Comparison of ENCODE assay signal across 1 fruit fly cellular context in the genomic region with DNA sequence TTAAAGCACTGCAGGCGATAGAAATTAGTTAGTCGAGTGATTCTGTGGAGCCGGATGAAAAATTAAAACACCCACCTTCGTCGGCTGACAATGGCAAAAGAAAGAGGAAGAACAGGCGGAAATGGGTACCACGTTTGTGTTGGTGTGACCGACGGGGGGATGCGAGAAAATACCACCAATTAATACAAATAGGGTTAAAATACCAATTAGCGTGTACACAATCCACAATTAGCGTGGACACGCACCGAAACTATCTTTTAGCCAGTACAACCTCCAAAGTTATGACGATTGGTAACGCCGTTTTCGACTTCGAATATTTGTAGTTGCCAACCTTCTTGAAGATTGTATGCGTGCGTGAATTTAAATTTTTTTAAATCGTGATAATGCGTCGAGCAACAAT.
A peak's percentile ranks its signal among the peaks of the same experiment; 100 is the strongest.
TF ChIP-seq lines count a peak whose summit lies in the region.

TSS of gene RpL30 (minus strand) at position 177 of the 400 bp plus-strand sequence.

TF ChIP-seq in whole organism, embryonic, 481 proteins besides CTCF, POLR2A, EP300 and RAD21 (continued from another document and continues in another):
- peak; percentile 80 for TF ChIP-seq grau (tag; optimal IDR thresholded peaks at IDR 0.05; lab: Kevin White, UChicago)
- TF ChIP-seq Optix (GFP tag; IDR thresholded peaks at IDR 0.05; lab: Robert Waterston, UW) = peak; percentile 80
- peak; percentile 70 for TF ChIP-seq CG13424 (tag; optimal IDR thresholded peaks at IDR 0.05; lab: Kevin White, UChicago)
- peak; percentile 76 for TF ChIP-seq dmrt99B (tag; optimal IDR thresholded peaks at IDR 0.05; lab: Kevin White, UChicago)
- peak; percentile 60 for TF ChIP-seq row (GFP tag; IDR thresholded peaks at IDR 0.05; lab: Robert Waterston, UW)
- TF ChIP-seq pho (GFP tag; optimal IDR thresholded peaks at IDR 0.05; lab: Kevin White, UChicago) = peak; percentile 89
- peak; percentile 90 for TF ChIP-seq unpg (GFP tag; optimal IDR thresholded peaks at IDR 0.05; lab: Kevin White, UChicago)
- TF ChIP-seq luna (GFP tag; optimal IDR thresholded peaks at IDR 0.05; lab: Kevin White, UChicago) = peak; percentile 93
- peak; percentile 96 for TF ChIP-seq odd (GFP tag; optimal IDR thresholded peaks at IDR 0.05; lab: Kevin White, UChicago)
- peak; percentile 88 for TF ChIP-seq CG17359 (tag; optimal IDR thresholded peaks at IDR 0.05; lab: Kevin White, UChicago)
- peak; percentile 91 for TF ChIP-seq CG16779 (GFP tag; IDR thresholded peaks at IDR 0.05; lab: Robert Waterston, UW)
- peak; percentile 99 for TF ChIP-seq Ets65A (GFP tag; lab: Kevin White, UChicago)
- TF ChIP-seq HHEX (GFP tag; optimal IDR thresholded peaks at IDR 0.05; lab: Kevin White, UChicago) = peak; percentile 95
- peak; percentile 62 for TF ChIP-seq CG17802 (tag; optimal IDR thresholded peaks at IDR 0.05; lab: Kevin White, UChicago)
- TF ChIP-seq MTF-1 (GFP tag; optimal IDR thresholded peaks at IDR 0.05; lab: Kevin White, UChicago; ENCODE audit: borderline replicate concordance) = peak; percentile 97
- TF ChIP-seq Dbx (GFP tag; IDR thresholded peaks at IDR 0.05; lab: Robert Waterston, UW) = peak; percentile 94
- TF ChIP-seq wdn (GFP tag; IDR thresholded peaks at IDR 0.05; lab: Robert Waterston, UW) = peak; percentile 85
- TF ChIP-seq TFAM (GFP tag; optimal IDR thresholded peaks at IDR 0.05; lab: Kevin White, UChicago) = peak; percentile 69
- peak; percentile 97 for TF ChIP-seq vvl (GFP tag; IDR thresholded peaks at IDR 0.05; lab: Robert Waterston, UW)
- TF ChIP-seq nerfin-2 (GFP tag; IDR thresholded peaks at IDR 0.05; lab: Robert Waterston, UW; ENCODE audit: partially characterized antibody) = no peak
- TF ChIP-seq Ssrp (tag; optimal IDR thresholded peaks at IDR 0.05; lab: Kevin White, UChicago) = peak; percentile 21
- TF ChIP-seq CG12104 (GFP tag; optimal IDR thresholded peaks at IDR 0.05; lab: Kevin White, UChicago) = peak; percentile 91
- TF ChIP-seq tx (GFP tag; optimal IDR thresholded peaks at IDR 0.05; lab: Kevin White, UChicago) = peak; percentile 74
- peak; percentile 82 for TF ChIP-seq CG13123 (GFP tag; optimal IDR thresholded peaks at IDR 0.05; lab: Kevin White, UChicago)
- TF ChIP-seq vnd (GFP tag; IDR thresholded peaks at IDR 0.05; lab: Robert Waterston, UW; ENCODE audit: partially characterized antibody) = no peak
- TF ChIP-seq pita (GFP tag; optimal IDR thresholded peaks at IDR 0.05; lab: Kevin White, UChicago) = peak; percentile 100
- peak; percentile 98 for TF ChIP-seq CG33213 (GFP tag; optimal IDR thresholded peaks at IDR 0.05; lab: Kevin White, UChicago)
- no peak for TF ChIP-seq Lpt (GFP tag; optimal IDR thresholded peaks at IDR 0.05; lab: Kevin White, UChicago)
- TF ChIP-seq Gsc (GFP tag; IDR thresholded peaks at IDR 0.05; lab: Robert Waterston, UW) = no peak
- TF ChIP-seq Hey (tag; optimal IDR thresholded peaks at IDR 0.05; lab: Kevin White, UChicago) = peak; percentile 84
- peak; percentile 90 for TF ChIP-seq gro (GFP tag; optimal IDR thresholded peaks at IDR 0.05; lab: Kevin White, UChicago)
- TF ChIP-seq CG5245 (GFP tag; optimal IDR thresholded peaks at IDR 0.05; lab: Kevin White, UChicago) = peak; percentile 80
- TF ChIP-seq CG7556 (GFP tag; optimal IDR thresholded peaks at IDR 0.05; lab: Kevin White, UChicago) = peak; percentile 82
- TF ChIP-seq Neu2 (GFP tag; optimal IDR thresholded peaks at IDR 0.05; lab: Kevin White, UChicago; ENCODE audit: borderline replicate concordance) = peak; percentile 58
- TF ChIP-seq crol (GFP tag; IDR thresholded peaks at IDR 0.05; lab: Robert Waterston, UW) = no peak
- TF ChIP-seq pnt (GFP tag; optimal IDR thresholded peaks at IDR 0.05; lab: Kevin White, UChicago) = peak; percentile 36
- peak; percentile 86 for TF ChIP-seq mam (GFP tag; optimal IDR thresholded peaks at IDR 0.05; lab: Kevin White, UChicago)
- peak; percentile 94 for TF ChIP-seq B-H2 (GFP tag; optimal IDR thresholded peaks at IDR 0.05; lab: Kevin White, UChicago)
- TF ChIP-seq Doc2 (GFP tag; IDR thresholded peaks at IDR 0.05; lab: Robert Waterston, UW) = 0 out of 2 replicates have a peak, but pooled peaks have one; percentile 33
- TF ChIP-seq CG11093 (GFP tag; IDR thresholded peaks at IDR 0.05; lab: Robert Waterston, UW) = no peak
- peak; percentile 75 for TF ChIP-seq CG10366 (GFP tag; IDR thresholded peaks at IDR 0.05; lab: Robert Waterston, UW)
- TF ChIP-seq CG11456 (GFP tag; IDR thresholded peaks at IDR 0.05; lab: Robert Waterston, UW) = peak; percentile 93
- TF ChIP-seq slp2 (GFP tag; optimal IDR thresholded peaks at IDR 0.05; lab: Kevin White, UChicago) = peak; percentile 84
- peak; percentile 80 for TF ChIP-seq CG10654 (GFP tag; optimal IDR thresholded peaks at IDR 0.05; lab: Kevin White, UChicago)
- TF ChIP-seq zen (tag; optimal IDR thresholded peaks at IDR 0.05; lab: Kevin White, UChicago) = peak; percentile 87
- TF ChIP-seq CG15011 (GFP tag; optimal IDR thresholded peaks at IDR 0.05; lab: Kevin White, UChicago) = peak; percentile 89
- peak; percentile 83 for TF ChIP-seq crc (GFP tag; optimal IDR thresholded peaks at IDR 0.05; lab: Kevin White, UChicago)
- 0 out of 3 replicates have a peak, but pooled peaks have one; percentile 13 for TF ChIP-seq CG7963 (GFP tag; IDR thresholded peaks at IDR 0.05; lab: Robert Waterston, UW; ENCODE audit: partially characterized antibody)
- peak; percentile 90 for TF ChIP-seq CG31441 (GFP tag; IDR thresholded peaks at IDR 0.05; lab: Robert Waterston, UW)
- peak; percentile 94 for TF ChIP-seq otp (GFP tag; IDR thresholded peaks at IDR 0.05; lab: Robert Waterston, UW)
- TF ChIP-seq en (GFP tag; optimal IDR thresholded peaks at IDR 0.05; lab: Kevin White, UChicago) = peak; percentile 84
- TF ChIP-seq CG12219 (GFP tag; optimal IDR thresholded peaks at IDR 0.05; lab: Kevin White, UChicago) = peak; percentile 91
- peak; percentile 77 for TF ChIP-seq slou (GFP tag; optimal IDR thresholded peaks at IDR 0.05; lab: Kevin White, UChicago)
- TF ChIP-seq H2.0 (GFP tag; IDR thresholded peaks at IDR 0.05; lab: Robert Waterston, UW) = peak; percentile 84
- peak; percentile 80 for TF ChIP-seq Awh (GFP tag; IDR thresholded peaks at IDR 0.05; lab: Robert Waterston, UW)
- peak; percentile 88 for TF ChIP-seq ems (GFP tag; optimal IDR thresholded peaks at IDR 0.05; lab: Kevin White, UChicago)
- peak; percentile 94 for TF ChIP-seq CG10431 (GFP tag; optimal IDR thresholded peaks at IDR 0.05; lab: Kevin White, UChicago)
- TF ChIP-seq CG31224 (GFP tag; IDR thresholded peaks at IDR 0.05; lab: Robert Waterston, UW) = peak; percentile 77
- TF ChIP-seq GATAe (GFP tag; conservative IDR thresholded peaks at IDR 0.05; lab: Robert Waterston, UW) = peak; percentile 68; the same call in 1 of the 2 replicates
- TF ChIP-seq CG4854 (GFP tag; optimal IDR thresholded peaks at IDR 0.05; lab: Kevin White, UChicago) = peak; percentile 98
- peak; percentile 49; the same call in 3 of the 4 replicates for TF ChIP-seq Gug (GFP tag; IDR thresholded peaks at IDR 0.05; lab: Robert Waterston, UW)
- peak; percentile 78 for TF ChIP-seq Opbp (GFP tag; IDR thresholded peaks at IDR 0.05; lab: Robert Waterston, UW; ENCODE audit: partially characterized antibody)
- peak; percentile 59 for TF ChIP-seq Sox102F (GFP tag; optimal IDR thresholded peaks at IDR 0.05; lab: Kevin White, UChicago)
- peak; percentile 84 for TF ChIP-seq run (tag; optimal IDR thresholded peaks at IDR 0.05; lab: Kevin White, UChicago)
- peak; percentile 58 for TF ChIP-seq hbn (GFP tag; IDR thresholded peaks at IDR 0.05; lab: Robert Waterston, UW; ENCODE audit: partially characterized antibody)
- no peak for TF ChIP-seq hth (optimal IDR thresholded peaks at IDR 0.05; lab: Kevin White, UChicago)
- peak; percentile 91 for TF ChIP-seq Mad (GFP tag; optimal IDR thresholded peaks at IDR 0.05; lab: Kevin White, UChicago)
- peak; percentile 61; the same call in 1 of the 2 replicates for TF ChIP-seq ap (GFP tag; IDR thresholded peaks at IDR 0.05; lab: Robert Waterston, UW)
- TF ChIP-seq CG8290 (GFP tag; optimal IDR thresholded peaks at IDR 0.05; lab: Kevin White, UChicago) = peak; percentile 90
- peak; percentile 84 to 98 for TF ChIP-seq CG8290 (tag; optimal IDR thresholded peaks at IDR 0.05; lab: Kevin White, UChicago)
- TF ChIP-seq CG8089 (GFP tag; optimal IDR thresholded peaks at IDR 0.05; lab: Kevin White, UChicago) = peak; percentile 92
- TF ChIP-seq Dp (GFP tag; optimal IDR thresholded peaks at IDR 0.05; lab: Kevin White, UChicago) = peak; percentile 95
- TF ChIP-seq Nf-YA (GFP tag; IDR thresholded peaks at IDR 0.05; lab: Robert Waterston, UW) = peak; percentile 79; the same call in 1 of the 2 replicates
- TF ChIP-seq CG2678 (tag; optimal IDR thresholded peaks at IDR 0.05; lab: Kevin White, UChicago) = peak; percentile 82
- peak; percentile 100 for TF ChIP-seq MESR4 (GFP tag; optimal IDR thresholded peaks at IDR 0.05; lab: Kevin White, UChicago)
- peak; percentile 88 for TF ChIP-seq sd (tag; optimal IDR thresholded peaks at IDR 0.05; lab: Kevin White, UChicago)
- peak; percentile 78 for TF ChIP-seq stwl (tag; optimal IDR thresholded peaks at IDR 0.05; lab: Kevin White, UChicago)
- peak; percentile 83 for TF ChIP-seq CG17186 (GFP tag; optimal IDR thresholded peaks at IDR 0.05; lab: Kevin White, UChicago)
- peak; percentile 79 for TF ChIP-seq CG30431 (GFP tag; optimal IDR thresholded peaks at IDR 0.05; lab: Kevin White, UChicago)
- peak; percentile 68 for TF ChIP-seq unc-4 (GFP tag; IDR thresholded peaks at IDR 0.05; lab: Robert Waterston, UW; ENCODE audit: partially characterized antibody)
- peak; percentile 91 for TF ChIP-seq stc (GFP tag; IDR thresholded peaks at IDR 0.05; lab: Robert Waterston, UW)
- peak; percentile 74 for TF ChIP-seq CG4820 (GFP tag; optimal IDR thresholded peaks at IDR 0.05; lab: Kevin White, UChicago)
- no peak for TF ChIP-seq tup (GFP tag; optimal IDR thresholded peaks at IDR 0.05; lab: Kevin White, UChicago)
- TF ChIP-seq CG9932 (GFP tag; IDR thresholded peaks at IDR 0.05; lab: Robert Waterston, UW) = peak; percentile 86
- TF ChIP-seq CG7928 (GFP tag; optimal IDR thresholded peaks at IDR 0.05; lab: Kevin White, UChicago) = peak; percentile 75
- peak; percentile 33; the same call in 1 of the 2 replicates for TF ChIP-seq inv (GFP tag; IDR thresholded peaks at IDR 0.05; lab: Robert Waterston, UW; ENCODE audit: partially characterized antibody)
- peak; percentile 90 for TF ChIP-seq grn (GFP tag; optimal IDR thresholded peaks at IDR 0.05; lab: Kevin White, UChicago)
- peak; percentile 85 for TF ChIP-seq Jarid2 (GFP tag; optimal IDR thresholded peaks at IDR 0.05; lab: Kevin White, UChicago)
- TF ChIP-seq da (GFP tag; optimal IDR thresholded peaks at IDR 0.05; lab: Kevin White, UChicago) = peak; percentile 88
- peak; percentile 81 to 93 for TF ChIP-seq dpn (GFP tag; optimal IDR thresholded peaks at IDR 0.05; lab: Kevin White, UChicago)
- TF ChIP-seq CG10959 (GFP tag; IDR thresholded peaks at IDR 0.05; lab: Robert Waterston, UW) = peak; percentile 75
- peak; percentile 74 for TF ChIP-seq CG3995 (GFP tag; optimal IDR thresholded peaks at IDR 0.05; lab: Kevin White, UChicago)
- TF ChIP-seq CG3281 (GFP tag; optimal IDR thresholded peaks at IDR 0.05; lab: Kevin White, UChicago) = peak; percentile 93
- TF ChIP-seq Dek (tag; optimal IDR thresholded peaks at IDR 0.05; lab: Kevin White, UChicago) = peak; percentile 87
- no peak for TF ChIP-seq CG1832 (GFP tag; optimal IDR thresholded peaks at IDR 0.05; lab: Kevin White, UChicago)
- no peak for TF ChIP-seq Poxn (GFP tag; IDR thresholded peaks at IDR 0.05; lab: Robert Waterston, UW)
- peak; percentile 91 for TF ChIP-seq zfh1 (GFP tag; IDR thresholded peaks at IDR 0.05; lab: Robert Waterston, UW)
- TF ChIP-seq Atf-2 (GFP tag; optimal IDR thresholded peaks at IDR 0.05; lab: Kevin White, UChicago) = peak; percentile 66
- peak; percentile 67 for TF ChIP-seq CG33557 (GFP tag; optimal IDR thresholded peaks at IDR 0.05; lab: Kevin White, UChicago)
- peak; percentile 99 for TF ChIP-seq E2f2 (GFP tag; IDR thresholded peaks at IDR 0.05; lab: Robert Waterston, UW)
- TF ChIP-seq CG34422 (GFP tag; IDR thresholded peaks at IDR 0.05; lab: Robert Waterston, UW) = peak; percentile 90
- no peak for TF ChIP-seq cad (GFP tag; optimal IDR thresholded peaks at IDR 0.05; lab: Kevin White, UChicago)
- TF ChIP-seq Oli (tag; optimal IDR thresholded peaks at IDR 0.05; lab: Kevin White, UChicago) = peak; percentile 65
- TF ChIP-seq pb (GFP tag; optimal IDR thresholded peaks at IDR 0.05; lab: Kevin White, UChicago) = peak; percentile 93
- TF ChIP-seq tna (GFP tag; IDR thresholded peaks at IDR 0.05; lab: Robert Waterston, UW; ENCODE audit: partially characterized antibody) = no peak
- peak; percentile 82 for TF ChIP-seq Sry-δ (GFP tag; optimal IDR thresholded peaks at IDR 0.05; lab: Kevin White, UChicago)
- peak; percentile 66 for TF ChIP-seq jing (GFP tag; optimal IDR thresholded peaks at IDR 0.05; lab: Kevin White, UChicago)
- peak; percentile 77 for TF ChIP-seq twi (tag; optimal IDR thresholded peaks at IDR 0.05; lab: Kevin White, UChicago)
- TF ChIP-seq CG4328 (GFP tag; optimal IDR thresholded peaks at IDR 0.05; lab: Kevin White, UChicago) = peak; percentile 90
- peak; percentile 90 for TF ChIP-seq NK7.1 (GFP tag; optimal IDR thresholded peaks at IDR 0.05; lab: Kevin White, UChicago)
- peak; percentile 43 for TF ChIP-seq wor (GFP tag; IDR thresholded peaks at IDR 0.05; lab: Robert Waterston, UW)
- peak; percentile 62 for TF ChIP-seq aop (GFP tag; IDR thresholded peaks at IDR 0.05; lab: Robert Waterston, UW)
- peak; percentile 64 for TF ChIP-seq CG3838 (GFP tag; optimal IDR thresholded peaks at IDR 0.05; lab: Kevin White, UChicago)
- TF ChIP-seq CG10209 (GFP tag; optimal IDR thresholded peaks at IDR 0.05; lab: Kevin White, UChicago) = peak; percentile 95
- peak; percentile 63 for TF ChIP-seq bbx (GFP tag; IDR thresholded peaks at IDR 0.05; lab: Robert Waterston, UW; ENCODE audit: partially characterized antibody)
- peak; percentile 82 for TF ChIP-seq CoRest (tag; optimal IDR thresholded peaks at IDR 0.05; lab: Kevin White, UChicago)
- no peak for TF ChIP-seq dan (GFP tag; IDR thresholded peaks at IDR 0.05; lab: Robert Waterston, UW)
- TF ChIP-seq h (optimal IDR thresholded peaks at IDR 0.05; lab: Kevin White, UChicago) = no peak
- peak; percentile 87 for TF ChIP-seq CG8924 (tag; optimal IDR thresholded peaks at IDR 0.05; lab: Kevin White, UChicago)
- TF ChIP-seq Six4 (GFP tag; optimal IDR thresholded peaks at IDR 0.05; lab: Kevin White, UChicago) = peak; percentile 73
- TF ChIP-seq al (GFP tag; IDR thresholded peaks at IDR 0.05; lab: Robert Waterston, UW) = peak; percentile 79
- peak; percentile 96 for TF ChIP-seq chm (GFP tag; IDR thresholded peaks at IDR 0.05; lab: Robert Waterston, UW)
- peak; percentile 31 for TF ChIP-seq pros (GFP tag; optimal IDR thresholded peaks at IDR 0.05; lab: Kevin White, UChicago)
- TF ChIP-seq CG8944 (GFP tag; optimal IDR thresholded peaks at IDR 0.05; lab: Kevin White, UChicago) = peak; percentile 73
